Worm (Caenorhabditis elegans) whole organism, L4 larva: Measurements from ENCODE around the gene Y25C1A.8.

Experiments
- Y5F2A.4 ChIP-seq: fragments of 200-800 bp; sonication (Bioruptor generic); optimal IDR thresholded peaks from 2 replicates; lab custom pipeline; 2018; ENCODE audit warnings: mild to moderate bottlenecking, missing genetic modification characterization, missing compliant biosample characterization
- daf-8 ChIP-seq: fragments of 200-800 bp; sonication (Bioruptor generic); IDR thresholded peaks from 2 replicates; pipeline ENCODE4 v1.3.6; 2022; ENCODE audit warnings: missing genetic modification characterization, missing compliant biosample characterization
- egl-27 ChIP-seq: sonication (generic microtip); optimal IDR thresholded peaks from 3 replicates; lab custom pipeline; 2017; ENCODE audit warnings: missing biosample characterization, missing genetic modification reagents, missing genetic modification characterization
- fos-1 ChIP-seq: fragments of 150-350 bp; optimal IDR thresholded peaks from 2 replicates; lab custom pipeline; 2014; ENCODE audit warnings: missing biosample characterization, missing genetic modification characterization
- gei-8 ChIP-seq: fragments of 200-800 bp; sonication (Bioruptor generic); optimal IDR thresholded peaks from 2 replicates; lab custom pipeline; 2018; ENCODE audit warnings: mild to moderate bottlenecking, missing genetic modification characterization, missing compliant biosample characterization
- lin-13 ChIP-seq: fragments of 150-350 bp; optimal IDR thresholded peaks from 2 replicates; lab custom pipeline; 2014; ENCODE audit warnings: missing biosample characterization, missing genetic modification reagents, missing genetic modification characterization
- mdl-1 ChIP-seq, 2 experiments: fragments of 150-350 bp in 1 of 2; sonication (generic microtip) in 1 of 2; optimal IDR thresholded peaks; 2 replicates each; lab custom pipeline; 2014 to 2017; ENCODE audit warnings: missing biosample characterization in 2 of 2, missing genetic modification characterization in 2 of 2
- nhr-77 ChIP-seq: fragments of 150-350 bp; optimal IDR thresholded peaks from 2 replicates; lab custom pipeline; 2014; ENCODE audit warnings: missing biosample characterization, missing genetic modification characterization
- snpc-4 ChIP-seq: fragments of 150-350 bp; optimal IDR thresholded peaks from 2 replicates; lab custom pipeline; 2014; ENCODE audit warnings: missing biosample characterization, missing genetic modification characterization
- zag-1 ChIP-seq: fragments of 150-350 bp; optimal IDR thresholded peaks from 2 replicates; lab custom pipeline; 2014; ENCODE audit warnings: missing biosample characterization, missing genetic modification characterization
- zfp-3 ChIP-seq: fragments of 200-800 bp; sonication (Bioruptor generic); conservative IDR thresholded peaks from 2 replicates; pipeline ENCODE4 v1.3.6; 2022; ENCODE audit warnings: missing genetic modification reagents, missing genetic modification characterization, missing compliant biosample characterization
- ztf-11 ChIP-seq: fragments of 150-350 bp; optimal IDR thresholded peaks from 2 replicates; lab custom pipeline; 2014; ENCODE audit warnings: missing biosample characterization, missing genetic modification characterization

- TF ChIP-seq zag-1 (tag; lab: Kevin White, UChicago) = no peak
- TF ChIP-seq snpc-4 (tag; lab: Kevin White, UChicago) = no peak
- no peak for TF ChIP-seq lin-13 (GFP tag; lab: Kevin White, UChicago)
- TF ChIP-seq ztf-11 (tag; lab: Kevin White, UChicago) = no peak
- TF ChIP-seq nhr-77 (tag; lab: Kevin White, UChicago) = no peak
- no peak for TF ChIP-seq fos-1 (tag; lab: Kevin White, UChicago)
- no peak for TF ChIP-seq egl-27
- TF ChIP-seq gei-8 (GFP tag; lab: Kevin White, UChicago) = no peak
- TF ChIP-seq mdl-1 (tag; optimal IDR thresholded peaks at IDR 0.05; lab: Kevin White, UChicago) = no peak
- no peak for TF ChIP-seq daf-8 (GFP tag; lab: Robert Waterston, UW)
- no peak for TF ChIP-seq zfp-3 (GFP tag; lab: Robert Waterston, UW)
- no peak for TF ChIP-seq Y5F2A.4 (GFP tag; lab: Kevin White, UChicago)
Measured at ce11 chrII:3112313-3112712, 35.6 kb upstream of the Y25C1A.8 start, which contains the start of gene Y25C1A.2.
